Worm (Caenorhabditis elegans) whole organism, late embryonic: ENCODE data around the gene klp-6.

Experiments
- Y22D7AL.16 ChIP-seq: sonication (generic microtip); optimal IDR thresholded peaks from 2 replicates; lab custom pipeline; 2016; ENCODE audit warnings: missing genetic modification characterization, missing compliant biosample characterization
- fkh-6 ChIP-seq: sonication (generic microtip); optimal IDR thresholded peaks from 2 replicates; lab custom pipeline; 2016; ENCODE audit warnings: missing genetic modification characterization, missing compliant biosample characterization
- lin-11 ChIP-seq: fragments of 200-800 bp; sonication (Bioruptor generic); optimal IDR thresholded peaks from 2 replicates; lab custom pipeline; 2018; ENCODE audit warnings: mild to moderate bottlenecking, missing genetic modification characterization, missing compliant biosample characterization
- nhr-11 ChIP-seq: fragments of 150-350 bp; optimal IDR thresholded peaks from 2 replicates; lab custom pipeline; 2014; ENCODE audit warnings: missing biosample characterization, missing genetic modification characterization
- pha-4 ChIP-seq: fragments of 150-350 bp; optimal IDR thresholded peaks from 2 replicates; lab custom pipeline; 2018; ENCODE audit warnings: missing biosample characterization, missing genetic modification reagents, missing genetic modification characterization
- pqm-1 ChIP-seq: sonication (generic microtip); optimal IDR thresholded peaks from 2 replicates; lab custom pipeline; 2016; ENCODE audit warnings: missing genetic modification characterization, missing compliant biosample characterization
- ref-2 ChIP-seq: sonication (generic microtip); optimal IDR thresholded peaks from 2 replicates; lab custom pipeline; 2016; ENCODE audit warnings: missing genetic modification characterization, missing compliant biosample characterization
- sox-4 ChIP-seq: sonication (generic microtip); optimal IDR thresholded peaks from 2 replicates; lab custom pipeline; 2017; ENCODE audit warnings: mild to moderate bottlenecking, missing genetic modification characterization, inconsistent platforms, missing compliant biosample characterization
- unc-86 ChIP-seq: sonication (generic microtip); optimal IDR thresholded peaks from 2 replicates; lab custom pipeline; 2016; ENCODE audit warnings: missing genetic modification characterization, missing compliant biosample characterization

ce11 chrIII:5026366-5026765 lies 4.4 kb upstream of the klp-6 start:
- TF ChIP-seq pha-4 (tag; lab: Kevin White, UChicago) (no peak), sox-4 (tag; lab: Kevin White, UChicago) (no peak), pqm-1 (tag; lab: Kevin White, UChicago) (no peak), Y22D7AL.16 (tag; lab: Kevin White, UChicago) (no peak), unc-86 (tag; lab: Kevin White, UChicago) (no peak), lin-11 (tag; lab: Kevin White, UChicago) (no peak), fkh-6 (tag; lab: Kevin White, UChicago) (no peak), nhr-11 (tag; lab: Kevin White, UChicago) (no peak), ref-2 (tag; lab: Kevin White, UChicago) (no peak)
